Worm (Caenorhabditis elegans) whole organism, mixed stage, embryonic: Measurements from ENCODE around the gene C13A2.4.

ENCODE experiments used
- M03D4.4 ChIP-seq: sonication (generic microtip); optimal IDR thresholded peaks from 2 replicates; lab custom pipeline; 2017; ENCODE audit warnings: mild to moderate bottlenecking, missing genetic modification characterization, missing compliant biosample characterization
- bed-3 ChIP-seq: fragments of 200-800 bp; sonication (Bioruptor generic); optimal IDR thresholded peaks from 3 replicates; lab custom pipeline; 2018; ENCODE audit warnings: mild to moderate bottlenecking, missing genetic modification characterization, moderate library complexity, missing compliant biosample characterization
- blmp-1 ChIP-seq: fragments of 150-350 bp; optimal IDR thresholded peaks from 2 replicates; lab custom pipeline; 2014; ENCODE audit warnings: missing biosample characterization, missing genetic modification characterization
- ceh-39 ChIP-seq: fragments of 150-350 bp; optimal IDR thresholded peaks from 2 replicates; lab custom pipeline; 2014; ENCODE audit warnings: missing biosample characterization, missing genetic modification characterization
- ceh-43 ChIP-seq: fragments of 200-800 bp; sonication (Bioruptor generic); optimal IDR thresholded peaks from 2 replicates; lab custom pipeline; 2018; ENCODE audit warnings: mild to moderate bottlenecking, missing genetic modification characterization, moderate library complexity, missing compliant biosample characterization
- ceh-83 ChIP-seq: fragments of 200-800 bp; sonication (Bioruptor generic); optimal IDR thresholded peaks from 2 replicates; lab custom pipeline; 2018; ENCODE audit warnings: mild to moderate bottlenecking, missing genetic modification characterization, missing compliant biosample characterization
- ces-1 ChIP-seq: fragments of 150-350 bp; optimal IDR thresholded peaks from 2 replicates; lab custom pipeline; 2014; ENCODE audit warnings: missing biosample characterization, missing genetic modification reagents, missing genetic modification characterization
- cnd-1 ChIP-seq: fragments of 200-800 bp; sonication (Bioruptor generic); optimal IDR thresholded peaks from 2 replicates; lab custom pipeline; 2018; ENCODE audit warnings: mild to moderate bottlenecking, missing genetic modification characterization, missing compliant biosample characterization
- drap-1 ChIP-seq: fragments of 200-800 bp; sonication (Bioruptor generic); optimal IDR thresholded peaks from 3 replicates; lab custom pipeline; 2018; ENCODE audit warnings: mild to moderate bottlenecking, missing genetic modification characterization, missing compliant biosample characterization
- elt-1 ChIP-seq: sonication (generic microtip); optimal IDR thresholded peaks from 2 replicates; lab custom pipeline; 2017; ENCODE audit warnings: missing genetic modification characterization, mild to moderate bottlenecking, missing compliant biosample characterization, antibody characterized with exemption, moderate library complexity, borderline replicate concordance; ENCODE audit not compliant: insufficient read depth
- elt-3 ChIP-seq: fragments of 150-350 bp; optimal IDR thresholded peaks from 2 replicates; lab custom pipeline; 2014; ENCODE audit warnings: missing biosample characterization, missing genetic modification characterization
- flh-1 ChIP-seq: fragments of 200-800 bp; sonication (Bioruptor generic); optimal IDR thresholded peaks from 2 replicates; lab custom pipeline; 2018; ENCODE audit warnings: mild to moderate bottlenecking, missing genetic modification characterization, moderate library complexity, missing compliant biosample characterization
- ham-2 ChIP-seq: fragments of 200-800 bp; sonication (Bioruptor generic); optimal IDR thresholded peaks from 2 replicates; lab custom pipeline; 2018; ENCODE audit warnings: mild to moderate bottlenecking, missing genetic modification characterization, missing compliant biosample characterization
- hlh-1 ChIP-seq: fragments of 150-350 bp; optimal IDR thresholded peaks from 2 replicates; lab custom pipeline; 2014; ENCODE audit warnings: missing biosample characterization, missing genetic modification reagents, missing genetic modification characterization
- lin-13 ChIP-seq: fragments of 150-350 bp; optimal IDR thresholded peaks from 2 replicates; lab custom pipeline; 2014; ENCODE audit warnings: missing biosample characterization, missing genetic modification characterization
- lin-32 ChIP-seq: fragments of 200-800 bp; sonication (Bioruptor generic); optimal IDR thresholded peaks from 2 replicates; lab custom pipeline; 2018; ENCODE audit warnings: mild to moderate bottlenecking, missing genetic modification characterization, missing compliant biosample characterization
- lsy-2 ChIP-seq: fragments of 150-350 bp; optimal IDR thresholded peaks from 2 replicates; lab custom pipeline; 2014; ENCODE audit warnings: missing biosample characterization, missing genetic modification characterization
- mab-5 ChIP-seq: fragments of 150-350 bp; optimal IDR thresholded peaks from 2 replicates; lab custom pipeline; 2014; ENCODE audit warnings: missing biosample characterization, missing genetic modification characterization
- mep-1 ChIP-seq: fragments of 150-350 bp; optimal IDR thresholded peaks from 2 replicates; lab custom pipeline; 2017; ENCODE audit warnings: missing biosample characterization, missing genetic modification reagents, missing genetic modification characterization, inconsistent platforms
- mls-2 ChIP-seq: sonication (generic microtip); optimal IDR thresholded peaks from 2 replicates; lab custom pipeline; 2016; ENCODE audit warnings: mild to moderate bottlenecking, missing genetic modification characterization, moderate library complexity, missing compliant biosample characterization
- nhr-12 ChIP-seq: fragments of 150-350 bp; optimal IDR thresholded peaks from 2 replicates; lab custom pipeline; 2014; ENCODE audit warnings: missing biosample characterization, missing genetic modification characterization
- nhr-2 ChIP-seq: fragments of 150-350 bp; optimal IDR thresholded peaks from 2 replicates; lab custom pipeline; 2014; ENCODE audit warnings: missing biosample characterization, missing genetic modification characterization
- nhr-237 ChIP-seq: fragments of 150-350 bp; optimal IDR thresholded peaks from 2 replicates; lab custom pipeline; 2014; ENCODE audit warnings: missing biosample characterization, missing genetic modification characterization
- nhr-28 ChIP-seq: fragments of 150-350 bp; optimal IDR thresholded peaks from 2 replicates; lab custom pipeline; 2014; ENCODE audit warnings: missing biosample characterization, missing genetic modification characterization
- nhr-76 ChIP-seq: sonication (generic microtip); optimal IDR thresholded peaks from 2 replicates; lab custom pipeline; 2017; ENCODE audit warnings: missing biosample characterization, missing genetic modification characterization
- pha-4 ChIP-seq: fragments of 150-350 bp; optimal IDR thresholded peaks from 2 replicates; lab custom pipeline; 2018; ENCODE audit warnings: missing biosample characterization, missing genetic modification reagents, missing genetic modification characterization
- sem-2 ChIP-seq: fragments of 200-800 bp; sonication (Bioruptor generic); optimal IDR thresholded peaks from 2 replicates; lab custom pipeline; 2018; ENCODE audit warnings: mild to moderate bottlenecking, missing genetic modification characterization, missing compliant biosample characterization
- snpc-4 ChIP-seq: fragments of 150-350 bp; optimal IDR thresholded peaks from 2 replicates; lab custom pipeline; 2014; ENCODE audit warnings: missing biosample characterization, missing genetic modification characterization
- sptf-1 ChIP-seq: sonication (generic microtip); optimal IDR thresholded peaks from 2 replicates; lab custom pipeline; 2017; ENCODE audit warnings: mild to moderate bottlenecking, missing genetic modification characterization, moderate library complexity, missing compliant biosample characterization
- tbx-8 ChIP-seq: fragments of 200-800 bp; sonication (Bioruptor generic); optimal IDR thresholded peaks from 2 replicates; lab custom pipeline; 2018; ENCODE audit warnings: mild to moderate bottlenecking, missing genetic modification characterization, moderate library complexity, missing compliant biosample characterization
- unc-120 ChIP-seq: sonication (generic microtip); optimal IDR thresholded peaks from 2 replicates; lab custom pipeline; 2017; ENCODE audit warnings: missing genetic modification characterization, missing compliant biosample characterization; ENCODE audit not compliant: poor library complexity, severe bottlenecking
- unc-39 ChIP-seq: fragments of 150-350 bp; optimal IDR thresholded peaks from 2 replicates; lab custom pipeline; 2014; ENCODE audit warnings: missing biosample characterization, missing genetic modification characterization
- unc-62 ChIP-seq: fragments of 150-350 bp; optimal IDR thresholded peaks from 2 replicates; lab custom pipeline; 2014; ENCODE audit warnings: missing biosample characterization, missing genetic modification reagents, missing genetic modification characterization
- zip-8 ChIP-seq: fragments of 150-350 bp; optimal IDR thresholded peaks from 2 replicates; lab custom pipeline; 2014; ENCODE audit warnings: missing biosample characterization, missing genetic modification characterization
- ztf-11 ChIP-seq: fragments of 150-350 bp; optimal IDR thresholded peaks from 2 replicates; lab custom pipeline; 2014; ENCODE audit warnings: missing biosample characterization, missing genetic modification characterization

The C13A2.4 gene

ce11 chrV:7234726-7235125 lies 44.5 kb upstream of the C13A2.4 start, which contains the start of gene C05C8.5:
C05C8.5 (minus strand) TSS chrV:7234826.
- TF ChIP-seq sem-2 (no peak), nhr-28 (no peak), nhr-12 (tag; lab: Kevin White, UChicago) (no peak), nhr-76 (tag; lab: Kevin White, UChicago) (no peak), nhr-2 (tag; lab: Kevin White, UChicago) (no peak), ceh-43 (GFP tag; lab: Kevin White, UChicago) (no peak), unc-62 (GFP tag; lab: Kevin White, UChicago) (no peak), hlh-1 (tag; lab: Kevin White, UChicago) (no peak), ceh-39 (tag; lab: Kevin White, UChicago) (no peak), drap-1 (no peak)

ce11 chrV:7236694-7237093 lies 42.5 kb upstream of the C13A2.4 start:
- TF ChIP-seq flh-1 (no peak), nhr-2 (tag; lab: Kevin White, UChicago) (no peak), unc-120 (tag; lab: Kevin White, UChicago) (no peak), tbx-8 (GFP tag; lab: Kevin White, UChicago) (no peak), nhr-76 (tag; lab: Kevin White, UChicago) (no peak), mep-1 (tag; lab: Kevin White, UChicago) (no peak), snpc-4 (tag; lab: Kevin White, UChicago) (no peak), ceh-83 (GFP tag; lab: Kevin White, UChicago) (no peak), nhr-28 (no peak), lsy-2 (tag; lab: Kevin White, UChicago) (no peak), hlh-1 (tag; lab: Kevin White, UChicago) (no peak), nhr-237 (tag; lab: Kevin White, UChicago) (no peak), M03D4.4 (tag; lab: Kevin White, UChicago) (no peak), mls-2 (no peak), ceh-39 (tag; lab: Kevin White, UChicago) (no peak)
- TF ChIP-seq, all 35 proteins: peak for 0

ce11 chrV:7237094-7237132 lies 42.3 kb upstream of the C13A2.4 start, which contains the start of gene hpo-9:
hpo-9 (minus strand) TSS chrV:7237130.
- TF ChIP-seq flh-1: no peak
- TF ChIP-seq lin-32: no peak
- no peak for TF ChIP-seq mep-1 (tag; lab: Kevin White, UChicago)
- no peak for TF ChIP-seq zip-8 (tag; lab: Kevin White, UChicago)
- no peak for TF ChIP-seq mls-2
- TF ChIP-seq unc-120 (tag; lab: Kevin White, UChicago): no peak
- no peak for TF ChIP-seq snpc-4 (tag; lab: Kevin White, UChicago)
- TF ChIP-seq drap-1: no peak
- TF ChIP-seq elt-1 (tag; lab: Kevin White, UChicago): no peak
- no peak for TF ChIP-seq lsy-2 (tag; lab: Kevin White, UChicago)
- no peak for TF ChIP-seq ham-2 (GFP tag; lab: Kevin White, UChicago)
- TF ChIP-seq lin-13 (tag; lab: Kevin White, UChicago): no peak
- no peak for TF ChIP-seq nhr-12 (tag; lab: Kevin White, UChicago)
- TF ChIP-seq cnd-1 (tag; lab: Kevin White, UChicago): no peak
- no peak for TF ChIP-seq ztf-11 (tag; lab: Kevin White, UChicago)
- no peak for TF ChIP-seq nhr-2 (tag; lab: Kevin White, UChicago)

ce11 chrV:7237133-7237532 lies 42.1 kb upstream of the C13A2.4 start, which contains the start of gene hyls-1:
hyls-1 (plus strand) TSS chrV:7237381.
- TF ChIP-seq tbx-8 (GFP tag; lab: Kevin White, UChicago) (no peak), unc-39 (tag; lab: Kevin White, UChicago) (no peak), ham-2 (GFP tag; lab: Kevin White, UChicago) (no peak), pha-4 (tag; lab: Kevin White, UChicago) (peak; percentile 42), cnd-1 (tag; lab: Kevin White, UChicago) (no peak), ceh-83 (GFP tag; lab: Kevin White, UChicago) (no peak), nhr-237 (tag; lab: Kevin White, UChicago) (peak; percentile 82), nhr-12 (tag; lab: Kevin White, UChicago) (no peak), ceh-39 (tag; lab: Kevin White, UChicago) (peak; percentile 62), snpc-4 (tag; lab: Kevin White, UChicago) (no peak), hlh-1 (tag; lab: Kevin White, UChicago) (peak; percentile 21), bed-3 (GFP tag; lab: Kevin White, UChicago) (no peak), blmp-1 (tag; lab: Kevin White, UChicago) (no peak), M03D4.4 (tag; lab: Kevin White, UChicago) (no peak), nhr-76 (tag; lab: Kevin White, UChicago) (no peak), mls-2 (no peak), unc-62 (GFP tag; lab: Kevin White, UChicago) (no peak), lin-32 (no peak), lin-13 (tag; lab: Kevin White, UChicago) (peak; percentile 33), ces-1 (GFP tag; lab: Kevin White, UChicago) (peak; percentile 73), elt-1 (tag; lab: Kevin White, UChicago) (no peak), unc-120 (tag; lab: Kevin White, UChicago) (peak; percentile 93), sem-2 (no peak), nhr-2 (tag; lab: Kevin White, UChicago) (peak; percentile 9), elt-3 (tag; lab: Kevin White, UChicago) (no peak), sptf-1 (tag; lab: Kevin White, UChicago) (no peak), drap-1 (no peak), flh-1 (no peak), nhr-28 (no peak), zip-8 (tag; lab: Kevin White, UChicago) (no peak), lsy-2 (tag; lab: Kevin White, UChicago) (peak; percentile 76), mep-1 (tag; lab: Kevin White, UChicago) (peak; percentile 64), ceh-43 (GFP tag; lab: Kevin White, UChicago) (no peak), ztf-11 (tag; lab: Kevin White, UChicago) (no peak), mab-5 (peak; percentile 10)
